Worm (Caenorhabditis elegans): Measurements from ENCODE around the gene math-7.

DNA sequence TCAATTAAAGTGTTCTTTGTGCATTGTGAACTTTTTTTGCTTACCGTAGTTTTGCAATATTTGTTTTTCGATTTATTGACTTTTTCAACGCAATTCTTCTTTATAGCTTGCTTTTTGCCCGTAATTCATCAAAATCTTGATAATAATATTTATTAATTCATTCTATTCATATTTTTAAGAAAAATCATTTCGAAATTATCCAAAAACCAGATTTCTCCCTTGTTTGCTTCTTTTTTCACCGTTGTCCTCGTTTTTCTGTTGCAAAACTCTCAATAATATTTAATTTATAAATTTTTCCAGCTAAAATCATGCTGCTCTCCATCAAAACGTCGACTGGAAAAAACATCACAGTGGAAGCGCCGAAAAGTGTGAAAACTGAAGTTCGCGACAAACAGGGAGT lies 38.2 kb upstream of the math-7 start, which contains the start of gene F52C6.3:
- TF ChIP-seq nhr-85 (tag) = no peak
- TF ChIP-seq ama-1 (optimal IDR thresholded peaks at IDR 0.05) = no peak
- TF ChIP-seq skn-1 (tag; optimal IDR thresholded peaks at IDR 0.05) = no peak
- no peak for TF ChIP-seq zag-1 (tag; optimal IDR thresholded peaks at IDR 0.05)
- TF ChIP-seq lsy-2 (tag; optimal IDR thresholded peaks at IDR 0.05) = no peak
- no peak for TF ChIP-seq unc-62 (GFP tag; optimal IDR thresholded peaks at IDR 0.05)
- no peak for TF ChIP-seq efl-3 (GFP tag; optimal IDR thresholded peaks at IDR 0.05)
- TF ChIP-seq aly-2 (tag; optimal IDR thresholded peaks at IDR 0.05) = no peak
- no peak for TF ChIP-seq nhr-12 (tag; optimal IDR thresholded peaks at IDR 0.05)
- no peak for TF ChIP-seq mdl-1 (tag; optimal IDR thresholded peaks at IDR 0.05)
- TF ChIP-seq sox-4 (tag; optimal IDR thresholded peaks at IDR 0.05) = no peak
- TF ChIP-seq elt-2 (tag; optimal IDR thresholded peaks at IDR 0.05) = no peak
- no peak for TF ChIP-seq zip-4 (GFP tag; optimal IDR thresholded peaks at IDR 0.05)
- no peak for TF ChIP-seq nhr-77 (tag; optimal IDR thresholded peaks at IDR 0.05)
